Worm (Caenorhabditis elegans) whole organism, young adult: Measurements from ENCODE around the gene Y43F8B.11.

Experiments
- ccch-3 ChIP-seq: fragments of 200-800 bp; sonication (Bioruptor generic); optimal IDR thresholded peaks from 2 replicates; lab custom pipeline; 2018; ENCODE audit warnings: mild to moderate bottlenecking, missing genetic modification characterization, missing compliant biosample characterization
- dpl-1 ChIP-seq: fragments of 150-350 bp; optimal IDR thresholded peaks from 2 replicates; lab custom pipeline; 2014; ENCODE audit warnings: missing biosample characterization, missing genetic modification reagents, missing genetic modification characterization
- snpc-4 ChIP-seq, 5 experiments: fragments of 150-350 bp in 1 of 5; sonication (generic microtip) in 4 of 5; optimal IDR thresholded peaks; 2 replicates each; lab custom pipeline; 2014 to 2018; ENCODE audit warnings: missing genetic modification characterization in 5 of 5, missing biosample characterization in 3 of 5, antibody characterized with exemption in 2 of 5, mild to moderate bottlenecking in 2 of 5, missing compliant biosample characterization in 2 of 5, missing genotype in 2 of 5, moderate library complexity in 2 of 5, missing genetic modification reagents in 1 of 5

DNA sequence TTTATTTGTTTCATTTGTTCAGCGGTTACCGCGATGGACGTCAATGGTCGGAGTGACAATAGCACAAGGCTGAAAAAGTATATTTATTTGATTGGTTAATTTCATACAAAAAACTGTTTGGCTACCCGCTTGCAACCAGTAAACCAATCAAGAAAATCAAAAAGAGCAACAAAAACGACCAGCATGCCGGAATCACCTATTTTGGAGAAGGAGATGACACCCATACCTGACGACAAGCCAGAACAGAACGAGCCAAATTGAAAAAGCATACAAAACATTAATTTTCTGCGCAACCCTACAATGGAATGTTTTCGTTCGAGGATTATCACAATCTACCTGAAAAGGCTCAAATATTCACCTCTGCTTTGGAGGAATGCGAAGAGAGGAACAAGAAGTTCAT lies 20.0 kb downstream of the Y43F8B.11 start, which contains the start of gene Y43F8B.7:
- TF ChIP-seq dpl-1 (GFP tag; lab: Kevin White, UChicago) (no peak), ccch-3 (GFP tag; lab: Kevin White, UChicago) (no peak), snpc-4 (GFP tag; optimal IDR thresholded peaks at IDR 0.05; lab: Kevin White, UChicago) (no peak), snpc-4 (tag; optimal IDR thresholded peaks at IDR 0.05; lab: Kevin White, UChicago) (no peak)
